Worm (Caenorhabditis elegans) whole organism, L2 larva: ENCODE results near the gene F36H5.13.

Experiments
- C34F6.9 ChIP-seq: fragments of 150-350 bp; optimal IDR thresholded peaks from 2 replicates; lab custom pipeline; 2014; ENCODE audit warnings: missing biosample characterization, missing genetic modification characterization
- F13H6.1 ChIP-seq: sonication (generic microtip); optimal IDR thresholded peaks from 2 replicates; lab custom pipeline; 2016; ENCODE audit warnings: missing genetic modification characterization, missing compliant biosample characterization
- Y55F3AM.14 ChIP-seq: fragments of 200-800 bp; sonication (Bioruptor generic); optimal IDR thresholded peaks from 2 replicates; lab custom pipeline; 2018; ENCODE audit warnings: mild to moderate bottlenecking, missing genetic modification characterization, missing compliant biosample characterization
- ZK546.5 ChIP-seq: sonication (generic microtip); optimal IDR thresholded peaks from 2 replicates; lab custom pipeline; 2017; ENCODE audit warnings: missing biosample characterization, missing genetic modification characterization
- ama-1 ChIP-seq: fragments of 150-350 bp; optimal IDR thresholded peaks from 2 replicates; lab custom pipeline; 2018; ENCODE audit warnings: inconsistent platforms
- ceh-16 ChIP-seq: fragments of 150-350 bp; optimal IDR thresholded peaks from 2 replicates; lab custom pipeline; 2014; ENCODE audit warnings: missing biosample characterization, missing genetic modification characterization
- crh-2 ChIP-seq: sonication (generic microtip); optimal IDR thresholded peaks from 2 replicates; lab custom pipeline; 2017; ENCODE audit warnings: missing biosample characterization, missing genetic modification characterization
- dmd-4 ChIP-seq: sonication (generic microtip); optimal IDR thresholded peaks from 2 replicates; lab custom pipeline; 2017; ENCODE audit warnings: missing biosample characterization, missing genetic modification characterization
- egl-27 ChIP-seq: sonication (generic microtip); optimal IDR thresholded peaks from 3 replicates; lab custom pipeline; 2017; ENCODE audit warnings: missing biosample characterization, missing genetic modification reagents, missing genetic modification characterization
- elt-1 ChIP-seq: fragments of 150-350 bp; optimal IDR thresholded peaks from 2 replicates; lab custom pipeline; 2014; ENCODE audit warnings: missing biosample characterization, missing genetic modification characterization
- fos-1 ChIP-seq: fragments of 150-350 bp; optimal IDR thresholded peaks from 2 replicates; lab custom pipeline; 2014; ENCODE audit warnings: missing biosample characterization, missing genetic modification characterization
- lin-11 ChIP-seq: fragments of 150-350 bp; sonication (generic microtip); optimal IDR thresholded peaks from 2 replicates; lab custom pipeline; 2014; ENCODE audit warnings: missing biosample characterization, missing genetic modification characterization, inconsistent platforms, mixed read lengths
- lin-39 ChIP-seq: fragments of 150-350 bp; optimal IDR thresholded peaks from 2 replicates; lab custom pipeline; 2014; ENCODE audit warnings: missing biosample characterization, missing genetic modification reagents, missing genetic modification characterization
- nhr-10 ChIP-seq: sonication (generic microtip); optimal IDR thresholded peaks from 2 replicates; lab custom pipeline; 2017; ENCODE audit warnings: missing biosample characterization, missing genetic modification characterization
- nhr-11 ChIP-seq: fragments of 150-350 bp; optimal IDR thresholded peaks from 2 replicates; lab custom pipeline; 2014; ENCODE audit warnings: missing biosample characterization, missing genetic modification characterization
- nhr-12 ChIP-seq: fragments of 150-350 bp; optimal IDR thresholded peaks from 2 replicates; lab custom pipeline; 2014; ENCODE audit warnings: missing biosample characterization, missing genetic modification characterization
- nhr-129 ChIP-seq: fragments of 150-350 bp; optimal IDR thresholded peaks from 2 replicates; lab custom pipeline; 2014; ENCODE audit warnings: missing biosample characterization, missing genetic modification characterization
- nhr-21 ChIP-seq: fragments of 150-350 bp; optimal IDR thresholded peaks from 2 replicates; lab custom pipeline; 2014; ENCODE audit warnings: missing biosample characterization, missing genetic modification characterization
- nhr-23 ChIP-seq: fragments of 150-350 bp; optimal IDR thresholded peaks from 2 replicates; lab custom pipeline; 2014; ENCODE audit warnings: missing biosample characterization, missing genetic modification reagents, missing genetic modification characterization
- nhr-237 ChIP-seq: fragments of 150-350 bp; optimal IDR thresholded peaks from 2 replicates; lab custom pipeline; 2014; ENCODE audit warnings: missing biosample characterization, missing genetic modification characterization
- nhr-25 ChIP-seq: fragments of 150-350 bp; sonication (generic microtip); optimal IDR thresholded peaks from 3 replicates; lab custom pipeline; 2014; ENCODE audit warnings: missing biosample characterization, missing genetic modification characterization
- nhr-6 ChIP-seq: fragments of 150-350 bp; optimal IDR thresholded peaks from 2 replicates; lab custom pipeline; 2014; ENCODE audit warnings: missing biosample characterization, missing genetic modification characterization
- nhr-77 ChIP-seq: fragments of 150-350 bp; optimal IDR thresholded peaks from 2 replicates; lab custom pipeline; 2014; ENCODE audit warnings: missing biosample characterization, missing genetic modification characterization
- skn-1 ChIP-seq: sonication (generic microtip); optimal IDR thresholded peaks from 2 replicates; lab custom pipeline; 2017; ENCODE audit warnings: missing biosample characterization, missing genetic modification characterization
- sma-3 ChIP-seq: sonication (generic microtip); optimal IDR thresholded peaks from 2 replicates; lab custom pipeline; 2016; ENCODE audit warnings: missing genetic modification reagents, missing genetic modification characterization, missing compliant biosample characterization
- sma-9 ChIP-seq, 2 experiments: fragments of 150-350 bp in 1 of 2; sonication (generic microtip) in 1 of 2; optimal IDR thresholded peaks; 2 replicates each; lab custom pipeline; 2014 to 2016; ENCODE audit warnings: missing genetic modification characterization in 2 of 2, mild to moderate bottlenecking in 1 of 2, missing biosample characterization in 1 of 2, missing compliant biosample characterization in 1 of 2, missing genetic modification reagents in 1 of 2, moderate library complexity in 1 of 2
- snpc-4 ChIP-seq: fragments of 150-350 bp; optimal IDR thresholded peaks from 2 replicates; lab custom pipeline; 2014; ENCODE audit warnings: missing biosample characterization, missing genetic modification characterization
- unc-39 ChIP-seq: fragments of 150-350 bp; optimal IDR thresholded peaks from 2 replicates; lab custom pipeline; 2014; ENCODE audit warnings: missing biosample characterization, missing genetic modification characterization
- unc-55 ChIP-seq: fragments of 150-350 bp; sonication (generic microtip); optimal IDR thresholded peaks from 3 replicates; lab custom pipeline; 2014; ENCODE audit warnings: missing biosample characterization, missing genetic modification reagents, missing genetic modification characterization
- unc-62 ChIP-seq: fragments of 150-350 bp; optimal IDR thresholded peaks from 2 replicates; lab custom pipeline; 2014; ENCODE audit warnings: missing biosample characterization, missing genetic modification reagents, missing genetic modification characterization
- zag-1 ChIP-seq: fragments of 150-350 bp; optimal IDR thresholded peaks from 2 replicates; lab custom pipeline; 2014; ENCODE audit warnings: missing biosample characterization, missing genetic modification characterization

The F36H5.13 gene

ce11 chrII:1736353-1736752 lies 14.0 kb downstream of the F36H5.13 start, which contains the start of gene ceh-83:
Gene ceh-83, minus strand, starts transcription at chrII:1736533.
- no peak for TF ChIP-seq unc-62
- no peak for TF ChIP-seq snpc-4 (tag; lab: Kevin White, UChicago)
- TF ChIP-seq fos-1 (tag; lab: Kevin White, UChicago): peak; percentile 49

DNA sequence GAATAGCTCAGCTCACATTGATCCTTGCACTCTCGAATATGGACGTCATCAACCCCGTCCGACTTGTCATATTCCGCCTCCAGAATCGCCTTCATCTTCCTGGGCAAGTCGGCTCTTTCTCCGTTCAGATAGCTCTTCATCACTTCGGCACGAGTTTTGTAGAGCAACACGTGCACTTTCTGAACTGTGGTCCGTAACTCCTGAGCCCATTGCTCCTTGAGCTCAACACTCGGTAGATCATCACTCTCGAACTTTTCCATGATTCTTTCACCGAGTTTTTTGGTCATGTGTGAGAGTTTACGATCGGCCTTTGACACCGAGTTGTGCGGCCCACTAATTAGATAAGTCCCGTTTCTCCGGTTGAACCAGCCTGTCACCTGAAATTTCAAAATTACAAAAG lies 15.2 kb downstream of the F36H5.13 start:
- TF ChIP-seq nhr-77 (tag; lab: Kevin White, UChicago) (no peak), nhr-11 (no peak)

DNA sequence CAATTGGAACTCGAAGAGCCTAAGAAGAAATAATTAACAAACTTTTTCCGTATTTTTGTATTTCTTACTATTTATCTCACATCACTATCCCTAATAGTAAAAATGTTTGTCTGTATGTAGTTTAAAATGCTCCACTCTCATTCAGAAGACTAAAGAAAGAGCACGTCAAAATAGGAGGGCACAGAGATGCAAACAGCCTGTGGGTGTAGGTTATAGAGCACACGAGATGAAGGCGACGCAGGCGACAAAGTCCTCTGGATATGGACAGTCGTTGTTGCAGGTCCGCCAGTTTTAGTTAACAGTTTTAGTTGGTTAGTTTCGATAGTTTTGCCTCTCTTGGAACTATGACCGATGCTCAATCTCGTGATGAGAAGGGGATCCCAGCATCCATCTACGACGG lies 18.4 kb downstream of the F36H5.13 start, which contains the start of gene ceh-82:
Gene ceh-82, plus strand, starts transcription at position 301 of the 400 bp plus-strand sequence.
- TF ChIP-seq F13H6.1 (tag; lab: Kevin White, UChicago): no peak
- no peak for TF ChIP-seq nhr-237
- TF ChIP-seq unc-39 (tag; lab: Kevin White, UChicago): no peak
- TF ChIP-seq nhr-129 (tag; lab: Kevin White, UChicago): no peak
- no peak for TF ChIP-seq Y55F3AM.14 (GFP tag; lab: Kevin White, UChicago)
- no peak for TF ChIP-seq snpc-4 (tag; lab: Kevin White, UChicago)
- no peak for TF ChIP-seq ZK546.5
- TF ChIP-seq sma-9 (GFP tag; optimal IDR thresholded peaks at IDR 0.05; lab: Kevin White, UChicago): no peak
- TF ChIP-seq sma-9 (tag; optimal IDR thresholded peaks at IDR 0.05; lab: Kevin White, UChicago): no peak
- TF ChIP-seq ama-1 (lab: Kevin White, UChicago): no peak
- TF ChIP-seq egl-27 (tag; lab: Kevin White, UChicago): no peak
- no peak for TF ChIP-seq fos-1 (tag; lab: Kevin White, UChicago)
- no peak for TF ChIP-seq C34F6.9
- no peak for TF ChIP-seq lin-11 (tag; lab: Kevin White, UChicago)
- TF ChIP-seq nhr-6 (tag; lab: Kevin White, UChicago): no peak
- no peak for TF ChIP-seq nhr-77 (tag; lab: Kevin White, UChicago)

DNA sequence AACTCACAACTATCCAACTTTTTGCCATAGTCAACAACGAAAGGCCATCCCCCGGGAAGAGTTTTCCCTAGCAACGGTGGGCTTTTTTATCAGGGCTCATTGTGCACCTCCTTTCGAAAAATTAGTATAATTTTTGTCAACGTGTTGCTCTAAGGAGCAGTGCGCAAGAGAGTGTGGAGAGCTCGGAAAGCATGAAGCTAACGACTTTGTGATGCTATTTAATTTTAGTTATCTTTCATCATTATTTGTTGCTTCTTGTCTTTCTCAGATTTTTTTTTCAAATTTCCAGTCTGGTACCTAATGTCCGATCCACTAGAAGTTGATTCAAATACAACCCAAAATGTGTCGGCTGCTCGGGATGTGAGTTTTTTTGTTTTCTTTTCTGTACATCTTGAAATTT lies 20.2 kb downstream of the F36H5.13 start, which contains the start of gene ceh-81:
Gene ceh-81, plus strand, starts transcription at position 301 of the 400 bp plus-strand sequence.
- TF ChIP-seq nhr-12 (tag; lab: Kevin White, UChicago) (no peak), sma-9 (GFP tag; optimal IDR thresholded peaks at IDR 0.05; lab: Kevin White, UChicago) (no peak), sma-9 (tag; optimal IDR thresholded peaks at IDR 0.05; lab: Kevin White, UChicago) (no peak), nhr-11 (no peak), ama-1 (lab: Kevin White, UChicago) (no peak), lin-39 (tag; lab: Kevin White, UChicago) (no peak), nhr-23 (tag; lab: Kevin White, UChicago) (no peak), zag-1 (tag; lab: Kevin White, UChicago) (no peak), nhr-129 (tag; lab: Kevin White, UChicago) (no peak), nhr-21 (tag; lab: Kevin White, UChicago) (no peak), ZK546.5 (no peak), skn-1 (tag; lab: Kevin White, UChicago) (no peak), sma-3 (GFP tag; lab: Kevin White, UChicago) (no peak)

ce11 chrII:1728253-1728652 lies 22.1 kb downstream of the F36H5.13 start, which contains the start of gene btb-9:
Gene btb-9, plus strand, starts transcription at chrII:1728506.
- TF ChIP-seq crh-2 (tag; lab: Kevin White, UChicago): peak; percentile 41
- peak; percentile 87 for TF ChIP-seq fos-1 (tag; lab: Kevin White, UChicago)
- TF ChIP-seq nhr-23 (tag; lab: Kevin White, UChicago): no peak

ce11 chrII:1725735-1726134 lies 24.6 kb downstream of the F36H5.13 start, which contains the start of gene F45C12.17:
Gene F45C12.17, plus strand, starts transcription at chrII:1726111.
- TF ChIP-seq elt-1 (tag; lab: Kevin White, UChicago): no peak
- no peak for TF ChIP-seq unc-55 (GFP tag; lab: Kevin White, UChicago)
- TF ChIP-seq ceh-16: no peak
- TF ChIP-seq dmd-4 (tag; lab: Kevin White, UChicago): no peak
- TF ChIP-seq nhr-237: no peak
- no peak for TF ChIP-seq nhr-25 (tag; lab: Kevin White, UChicago)
- no peak for TF ChIP-seq ama-1 (lab: Kevin White, UChicago)
- TF ChIP-seq skn-1 (tag; lab: Kevin White, UChicago): no peak
- TF ChIP-seq nhr-10 (tag; lab: Kevin White, UChicago): no peak
- no peak for TF ChIP-seq crh-2 (tag; lab: Kevin White, UChicago)
- TF ChIP-seq snpc-4 (tag; lab: Kevin White, UChicago): no peak
